Worm (Caenorhabditis elegans): ENCODE results near the gene T24C12.1.

The T24C12.1 gene

ce11 chrX:2237438-2237961 is 38.3 kb downstream of the T24C12.1 start, which contains the start of gene vha-15 (continued):
- TF ChIP-seq nhr-77 (tag; optimal IDR thresholded peaks at IDR 0.05) (peak; percentile 81), ceh-90 (tag; optimal IDR thresholded peaks at IDR 0.05) (no peak), C04F5.9 (tag; optimal IDR thresholded peaks at IDR 0.05) (no peak), jun-1 (tag; optimal IDR thresholded peaks at IDR 0.05) (peak; percentile 69), Y116A8C.19 (tag; optimal IDR thresholded peaks at IDR 0.05; ENCODE audit: borderline replicate concordance) (no peak), sptf-1 (tag; optimal IDR thresholded peaks at IDR 0.05) (no peak), egl-13 (tag; optimal IDR thresholded peaks at IDR 0.05) (no peak), rnt-1 (tag; optimal IDR thresholded peaks at IDR 0.05) (peak; percentile 84), lin-15B (tag; optimal IDR thresholded peaks at IDR 0.05) (peak; percentile 50), egl-27 (tag; optimal IDR thresholded peaks at IDR 0.05) (no peak), ets-5 (GFP tag; IDR thresholded peaks at IDR 0.05) (no peak), fos-1 (tag; optimal IDR thresholded peaks at IDR 0.05) (peak; percentile 77), alr-1 (tag; optimal IDR thresholded peaks at IDR 0.05; ENCODE audit: borderline replicate concordance) (no peak), unc-98 (GFP tag; IDR thresholded peaks at IDR 0.05) (no peak), tlp-1 (tag; optimal IDR thresholded peaks at IDR 0.05) (no peak), lin-39 (tag; optimal IDR thresholded peaks at IDR 0.05) (no peak), dsc-1 (tag; optimal IDR thresholded peaks at IDR 0.05) (peak; percentile 63), pag-3 (tag; optimal IDR thresholded peaks at IDR 0.05; ENCODE audit: borderline replicate concordance, insufficient read depth) (no peak), unc-30 (tag; optimal IDR thresholded peaks at IDR 0.05) (no peak), lsy-2 (tag; optimal IDR thresholded peaks at IDR 0.05) (peak; percentile 89 to 95), ces-1 (GFP tag; optimal IDR thresholded peaks at IDR 0.05) (no peak), nhr-47 (tag; optimal IDR thresholded peaks at IDR 0.05) (peak; percentile 81), irx-1 (tag; optimal IDR thresholded peaks at IDR 0.05) (peak; percentile 41), grh-1 (GFP tag; IDR thresholded peaks at IDR 0.05) (peak; percentile 50; the same call in 1 of the 2 replicates), ceh-8 (GFP tag; optimal IDR thresholded peaks at IDR 0.05) (no peak), nhr-28 (tag; optimal IDR thresholded peaks at IDR 0.05) (no peak), blmp-1 (tag; optimal IDR thresholded peaks at IDR 0.05) (peak; percentile 75), mep-1 (tag; optimal IDR thresholded peaks at IDR 0.05) (peak; percentile 89), lin-13 (GFP tag; optimal IDR thresholded peaks at IDR 0.05) (peak; percentile 61), pqm-1 (tag; optimal IDR thresholded peaks at IDR 0.05) (no peak), unc-62 (GFP tag; optimal IDR thresholded peaks at IDR 0.05) (no peak), elt-3 (tag; optimal IDR thresholded peaks at IDR 0.05) (peak in 2 of 6 experiments; percentile 36 to 60)

ce11 chrX:2241147-2241798 is 42.0 kb downstream of the T24C12.1 start:
- TF ChIP-seq ceh-8 (GFP tag; optimal IDR thresholded peaks at IDR 0.05) (no peak), nhr-47 (tag; optimal IDR thresholded peaks at IDR 0.05) (peak; percentile 16), aly-2 (tag; optimal IDR thresholded peaks at IDR 0.05) (no peak), lsy-2 (tag; optimal IDR thresholded peaks at IDR 0.05) (peak in 1 of 2 experiments; percentile 53), nhr-85 (tag) (peak; percentile 34)

ce11 chrX:2242568-2243185 is 43.4 kb downstream of the T24C12.1 start, which contains the start of gene rpl-11.2:
rpl-11.2 (minus strand) TSS chrX:2242618.
- TF ChIP-seq fkh-4 (tag; optimal IDR thresholded peaks at IDR 0.05; ENCODE audit: borderline replicate concordance) (peak; percentile 20), lin-14 (GFP tag; optimal IDR thresholded peaks at IDR 0.05) (peak; percentile 98), nhr-90 (tag; optimal IDR thresholded peaks at IDR 0.05; ENCODE audit: poor library complexity) (peak; percentile 98), unc-30 (tag; optimal IDR thresholded peaks at IDR 0.05) (no peak), fkh-8 (tag; optimal IDR thresholded peaks at IDR 0.05) (peak; percentile 97), mdl-1 (tag; optimal IDR thresholded peaks at IDR 0.05) (peak in 1 of 2 experiments; percentile 96), unc-98 (GFP tag; IDR thresholded peaks at IDR 0.05) (peak; percentile 20; the same call in 1 of the 2 replicates), nhr-12 (tag; optimal IDR thresholded peaks at IDR 0.05) (peak; percentile 56), aha-1 (tag; optimal IDR thresholded peaks at IDR 0.05) (peak; percentile 73), elt-3 (tag; optimal IDR thresholded peaks at IDR 0.05) (peak; percentile 95 to 99 (median 96)), lin-39 (tag; optimal IDR thresholded peaks at IDR 0.05) (peak; percentile 96), hlh-4 (tag; optimal IDR thresholded peaks at IDR 0.05) (no peak), nhr-84 (tag; optimal IDR thresholded peaks at IDR 0.05) (peak; percentile 20), nhr-85 (tag) (peak; percentile 99), lin-13 (GFP tag; optimal IDR thresholded peaks at IDR 0.05) (peak; percentile 98), fkh-10 (GFP tag; optimal IDR thresholded peaks at IDR 0.05) (peak; percentile 97), vab-15 (tag; optimal IDR thresholded peaks at IDR 0.05) (peak; percentile 90), C04F5.9 (tag; optimal IDR thresholded peaks at IDR 0.05) (peak; percentile 75), hlh-17 (GFP tag; optimal IDR thresholded peaks at IDR 0.05; ENCODE audit: borderline replicate concordance) (no peak), nhr-237 (tag; optimal IDR thresholded peaks at IDR 0.05) (peak; percentile 94)

Measured in whole organism, L1 larva.